Fruit fly (Drosophila melanogaster) whole organism, embryonic: ENCODE measurements around the gene jhamt.
A peak's percentile ranks its signal among the peaks of the same experiment; 100 is the strongest.

ENCODE experiments used
- Adf1 ChIP-seq: fragments of 200-800 bp; sonication (Bioruptor generic); IDR thresholded peaks from 2 replicates; pipeline ENCODE4 v1.3.6; 2022; ENCODE audit warnings: missing biosample characterization, missing genetic modification characterization
- Atf-2 ChIP-seq: fragments of 200-800 bp; sonication (Bioruptor generic); optimal IDR thresholded peaks from 2 replicates; lab custom pipeline; 2016; ENCODE audit warnings: missing biosample characterization, missing genetic modification characterization
- B-H2 ChIP-seq: fragments of 200-800 bp; sonication (Bioruptor generic); optimal IDR thresholded peaks from 2 replicates; lab custom pipeline; 2018; ENCODE audit warnings: missing biosample characterization, mild to moderate bottlenecking, missing genetic modification characterization
- CG10431 ChIP-seq: fragments of 200-800 bp; sonication (Bioruptor generic); optimal IDR thresholded peaks from 3 replicates; lab custom pipeline; 2018; ENCODE audit warnings: missing biosample characterization, mild to moderate bottlenecking, missing genetic modification characterization
- CG12104 ChIP-seq: fragments of 200-800 bp; sonication (Bioruptor generic); optimal IDR thresholded peaks from 3 replicates; lab custom pipeline; 2016; ENCODE audit warnings: missing biosample characterization, missing genetic modification characterization
- CG13424 ChIP-seq: fragments of 200-800 bp; sonication (Bioruptor generic); optimal IDR thresholded peaks from 2 replicates; lab custom pipeline; 2019; ENCODE audit warnings: missing biosample characterization, mild to moderate bottlenecking, missing genetic modification characterization, moderate library complexity
- CG15601 ChIP-seq: fragments of 200-800 bp; sonication (Bioruptor generic); optimal IDR thresholded peaks from 3 replicates; lab custom pipeline; 2019; ENCODE audit warnings: missing biosample characterization, mild to moderate bottlenecking, missing genetic modification characterization, moderate library complexity
- CG1647 ChIP-seq: fragments of 200-800 bp; sonication (Bioruptor generic); optimal IDR thresholded peaks from 3 replicates; lab custom pipeline; 2016; ENCODE audit warnings: missing biosample characterization, missing genetic modification characterization
- CG18262 ChIP-seq: fragments of 200-800 bp; optimal IDR thresholded peaks from 3 replicates; lab custom pipeline; 2019; ENCODE audit warnings: missing biosample characterization, mild to moderate bottlenecking, missing genetic modification characterization, moderate library complexity
- CG18619 ChIP-seq: fragments of 200-800 bp; sonication (Bioruptor generic); optimal IDR thresholded peaks from 3 replicates; lab custom pipeline; 2017; ENCODE audit warnings: missing biosample characterization, mild to moderate bottlenecking, missing genetic modification characterization
- CG32532 ChIP-seq: fragments of 200-800 bp; sonication (Bioruptor generic); IDR thresholded peaks from 2 replicates; pipeline ENCODE4 v1.3.6; 2022; ENCODE audit warnings: missing biosample characterization, missing genetic modification characterization
- CG32772 ChIP-seq: fragments of 200-800 bp; sonication (Bioruptor generic); IDR thresholded peaks from 2 replicates; pipeline ENCODE4 v1.3.6; 2022; ENCODE audit warnings: missing biosample characterization, missing genetic modification characterization
- CG6254 ChIP-seq: fragments of 200-800 bp; sonication (Bioruptor generic); optimal IDR thresholded peaks from 3 replicates; lab custom pipeline; 2017; ENCODE audit warnings: mild to moderate bottlenecking, missing biosample characterization, missing genetic modification reagents, missing genetic modification characterization
- CG8924 ChIP-seq: fragments of 200-800 bp; optimal IDR thresholded peaks from 3 replicates; lab custom pipeline; 2019; ENCODE audit warnings: missing biosample characterization, mild to moderate bottlenecking, missing genetic modification characterization, moderate library complexity
- CG9215 ChIP-seq: fragments of 200-800 bp; sonication (Bioruptor generic); IDR thresholded peaks from 2 replicates; pipeline ENCODE4 v1.3.6; 2022; ENCODE audit warnings: missing biosample characterization, missing genetic modification characterization
- CG9797 ChIP-seq: fragments of 200-800 bp; sonication (Bioruptor generic); optimal IDR thresholded peaks from 3 replicates; lab custom pipeline; 2018; ENCODE audit warnings: missing biosample characterization, mild to moderate bottlenecking, missing genetic modification characterization
- D ChIP-seq, 2 experiments: fragments of 200-800 bp in 1 of 2; fragments of >200 bp in 1 of 2; sonication (Bioruptor generic) in 1 of 2; optimal IDR thresholded peaks; 2 replicates in 1 of 2; 3 replicates in 1 of 2; lab custom pipeline; 2017; ENCODE audit warnings: mild to moderate bottlenecking in 1 of 2, missing biosample characterization in 1 of 2, missing genetic modification characterization in 1 of 2, missing genetic modification reagents in 1 of 2
- Dbx ChIP-seq: fragments of 200-800 bp; sonication (Bioruptor generic); IDR thresholded peaks from 3 replicates; pipeline ENCODE4 v1.3.6; 2022; ENCODE audit warnings: missing biosample characterization, missing genetic modification characterization
- Ets65A ChIP-seq: fragments of 200-800 bp; sonication (Bioruptor generic); peaks from one replicate; lab custom pipeline; 2016; ENCODE audit warnings: missing biosample characterization, missing genetic modification characterization
- GATAe ChIP-seq: fragments of 200-800 bp; sonication (Bioruptor generic); conservative IDR thresholded peaks from 2 replicates; pipeline ENCODE4 v1.3.6; 2022; ENCODE audit warnings: missing biosample characterization, missing genetic modification characterization
- Gsc ChIP-seq: fragments of 200-800 bp; sonication (Bioruptor generic); IDR thresholded peaks from 2 replicates; pipeline ENCODE4 v1.3.6; 2022; ENCODE audit warnings: missing biosample characterization, missing genetic modification characterization
- Hr3 ChIP-seq: fragments of 200-800 bp; sonication (Bioruptor generic); optimal IDR thresholded peaks from 3 replicates; lab custom pipeline; 2016; ENCODE audit warnings: missing biosample characterization, missing genetic modification characterization
- Jarid2 ChIP-seq: fragments of 200-800 bp; sonication (Bioruptor generic); optimal IDR thresholded peaks from 3 replicates; lab custom pipeline; 2017; ENCODE audit warnings: mild to moderate bottlenecking, missing biosample characterization, missing genetic modification reagents, missing genetic modification characterization
- Lim3 ChIP-seq: fragments of 200-800 bp; sonication (Bioruptor generic); IDR thresholded peaks from 2 replicates; pipeline ENCODE4 v1.3.6; 2022; ENCODE audit warnings: missing biosample characterization, missing genetic modification characterization
- Lpt ChIP-seq: fragments of >200 bp; optimal IDR thresholded peaks from 2 replicates; lab custom pipeline; 2018; ENCODE audit warnings: missing biosample characterization, missing genetic modification characterization
- Nf-YC ChIP-seq: fragments of 200-800 bp; optimal IDR thresholded peaks from 3 replicates; lab custom pipeline; 2019; ENCODE audit warnings: missing biosample characterization, mild to moderate bottlenecking, missing genetic modification characterization, moderate library complexity
- NfI ChIP-seq: fragments of 200-800 bp; sonication (Bioruptor generic); optimal IDR thresholded peaks from 3 replicates; lab custom pipeline; 2018; ENCODE audit warnings: missing biosample characterization, mild to moderate bottlenecking, missing genetic modification characterization, moderate library complexity
- Sry-β ChIP-seq: fragments of 200-800 bp; sonication (Bioruptor generic); optimal IDR thresholded peaks from 2 replicates; lab custom pipeline; 2018; ENCODE audit warnings: missing biosample characterization, mild to moderate bottlenecking, missing genetic modification characterization, moderate library complexity
- Trl ChIP-seq, 3 experiments: fragments of >200 bp in 2 of 3; fragments of 200-800 bp in 1 of 3; sonication (Bioruptor generic) in 1 of 3; optimal IDR thresholded peaks; 2 replicates in 1 of 3; 3 replicates in 2 of 3; lab custom pipeline; 2016 to 2017; ENCODE audit warnings: missing biosample characterization in 1 of 3, missing genetic modification characterization in 1 of 3
- Xbp1 ChIP-seq: fragments of 200-800 bp; sonication (Bioruptor generic); optimal IDR thresholded peaks from 3 replicates; lab custom pipeline; 2016; ENCODE audit warnings: missing biosample characterization, mild to moderate bottlenecking, missing genetic modification characterization
- ap ChIP-seq: fragments of 200-800 bp; sonication (Bioruptor generic); IDR thresholded peaks from 2 replicates; pipeline ENCODE4 v1.3.6; 2022; ENCODE audit warnings: missing biosample characterization, missing genetic modification characterization
- bab2 ChIP-seq: fragments of 200-800 bp; sonication (Bioruptor generic); optimal IDR thresholded peaks from 2 replicates; lab custom pipeline; 2016; ENCODE audit warnings: missing biosample characterization, missing genetic modification characterization
- bsh ChIP-seq, 2 experiments: fragments of 200-800 bp; sonication (Bioruptor generic); optimal IDR thresholded peaks; 2 replicates each; lab custom pipeline; 2017 to 2018; ENCODE audit warnings: mild to moderate bottlenecking in 2 of 2, missing biosample characterization in 2 of 2, missing genetic modification characterization in 2 of 2, moderate library complexity in 1 of 2
- croc ChIP-seq: fragments of 200-800 bp; sonication (Bioruptor generic); conservative IDR thresholded peaks from 3 replicates; pipeline ENCODE4 v1.3.6; 2022; ENCODE audit warnings: missing biosample characterization, missing genetic modification characterization
- eyg ChIP-seq: fragments of 200-800 bp; sonication (Bioruptor generic); optimal IDR thresholded peaks from 3 replicates; lab custom pipeline; 2016; ENCODE audit warnings: missing biosample characterization, missing genetic modification characterization
- fd3F ChIP-seq: fragments of 200-800 bp; sonication (Bioruptor generic); optimal IDR thresholded peaks from 2 replicates; lab custom pipeline; 2018; ENCODE audit warnings: missing biosample characterization, mild to moderate bottlenecking, missing genetic modification characterization, moderate library complexity
- gro ChIP-seq: fragments of 200-800 bp; sonication (Bioruptor generic); optimal IDR thresholded peaks from 2 replicates; lab custom pipeline; 2016; ENCODE audit warnings: missing biosample characterization, missing genetic modification characterization
- gsb-n ChIP-seq: fragments of 200-800 bp; sonication (Bioruptor generic); optimal IDR thresholded peaks from 3 replicates; lab custom pipeline; 2018; ENCODE audit warnings: missing biosample characterization, mild to moderate bottlenecking, missing genetic modification characterization
- insv ChIP-seq, 2 experiments: fragments of 200-800 bp; sonication (Bioruptor generic); optimal IDR thresholded peaks; 3 replicates each; lab custom pipeline; 2016 to 2018; ENCODE audit warnings: missing biosample characterization in 2 of 2, missing genetic modification characterization in 2 of 2
- mirr ChIP-seq: fragments of 200-800 bp; sonication (Bioruptor generic); optimal IDR thresholded peaks from 3 replicates; lab custom pipeline; 2018; ENCODE audit warnings: missing biosample characterization, mild to moderate bottlenecking, missing genetic modification characterization
- mld ChIP-seq: fragments of 200-800 bp; sonication (Bioruptor generic); IDR thresholded peaks from 3 replicates; pipeline ENCODE4 v1.3.6; 2022; ENCODE audit warnings: missing biosample characterization, missing genetic modification characterization; ENCODE audit not compliant: partially characterized antibody
- onecut ChIP-seq: fragments of 200-800 bp; sonication (Bioruptor generic); IDR thresholded peaks from 2 replicates; pipeline ENCODE4 v1.3.6; 2022; ENCODE audit warnings: missing biosample characterization, missing genetic modification characterization
- phol ChIP-seq: fragments of 200-800 bp; sonication (Bioruptor generic); optimal IDR thresholded peaks from 3 replicates; lab custom pipeline; 2018; ENCODE audit warnings: missing biosample characterization, mild to moderate bottlenecking, missing genetic modification characterization, moderate library complexity
- row ChIP-seq: fragments of 200-800 bp; sonication (Bioruptor generic); IDR thresholded peaks from 3 replicates; pipeline ENCODE4 v1.3.6; 2022; ENCODE audit warnings: missing biosample characterization, missing genetic modification characterization
- sc ChIP-seq, 3 experiments: fragments of >200 bp in 2 of 3; fragments of 200-800 bp in 1 of 3; sonication (Bioruptor generic) in 1 of 3; optimal IDR thresholded peaks; 2 replicates in 2 of 3; 3 replicates in 1 of 3; lab custom pipeline; 2017; ENCODE audit warnings: mild to moderate bottlenecking in 1 of 3, missing biosample characterization in 1 of 3, missing genetic modification characterization in 1 of 3, missing genetic modification reagents in 1 of 3
- sqz ChIP-seq: fragments of 200-800 bp; sonication (Bioruptor generic); optimal IDR thresholded peaks from 3 replicates; lab custom pipeline; 2018; ENCODE audit warnings: missing biosample characterization, mild to moderate bottlenecking, missing genetic modification characterization
- tin ChIP-seq: fragments of 200-800 bp; sonication (Bioruptor generic); optimal IDR thresholded peaks from 3 replicates; lab custom pipeline; 2016; ENCODE audit warnings: missing biosample characterization, missing genetic modification characterization
- toy ChIP-seq: fragments of 200-800 bp; sonication (Bioruptor generic); IDR thresholded peaks from 2 replicates; pipeline ENCODE4 v1.3.6; 2022; ENCODE audit warnings: missing biosample characterization, missing genetic modification characterization
- ttk ChIP-seq: fragments of 200-800 bp; sonication (Bioruptor generic); IDR thresholded peaks from 2 replicates; pipeline ENCODE4 v2.1.2; 2022; ENCODE audit warnings: missing biosample characterization, missing genetic modification characterization

The jhamt gene

DNA sequence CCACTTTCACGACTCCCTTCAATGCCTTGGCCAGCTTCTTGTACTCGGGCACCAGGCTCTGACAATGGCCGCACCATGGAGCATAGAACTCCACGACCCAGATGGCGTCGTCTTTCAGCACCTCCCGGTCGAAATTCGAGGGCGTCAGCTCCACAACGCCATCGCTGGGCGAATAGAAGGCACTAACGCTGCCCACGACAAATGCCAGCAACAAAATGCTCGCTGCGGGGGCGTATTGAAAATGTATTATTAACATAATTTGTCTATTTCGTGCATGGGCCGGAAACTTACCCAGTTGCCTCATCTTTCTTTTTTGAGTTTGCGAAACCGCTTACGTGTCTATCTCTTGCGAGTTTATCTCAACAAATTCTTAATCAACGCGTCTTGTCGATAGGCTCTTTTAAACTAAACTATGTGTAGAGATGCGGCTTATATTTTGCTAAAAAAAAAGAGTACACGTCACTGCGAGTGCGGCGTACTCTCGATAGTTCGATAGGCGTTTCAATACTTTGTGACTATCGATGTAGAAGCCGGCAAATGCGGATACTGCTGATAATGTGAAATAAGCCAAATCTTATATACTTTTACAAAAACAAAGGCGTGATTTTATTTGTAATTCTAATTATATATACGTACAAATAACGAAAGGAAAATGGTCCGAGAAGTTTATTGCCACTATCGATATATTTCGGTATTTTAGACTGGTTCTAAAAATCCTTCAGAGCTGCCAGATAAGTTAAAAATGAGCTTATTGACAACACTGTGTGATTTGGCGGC, 9.3 kb upstream of the jhamt start, which contains the start of gene CaBP1 (continued):
- no peak for TF ChIP-seq gsb-n
- TF ChIP-seq Xbp1 (GFP tag; lab: Kevin White, UChicago) = peak; percentile 97
- TF ChIP-seq ttk = no peak
- no peak for TF ChIP-seq Lpt (GFP tag; lab: Kevin White, UChicago)
- no peak for TF ChIP-seq CG12104
- no peak for TF ChIP-seq CG32532 (GFP tag; lab: Robert Waterston, UW)
- no peak for TF ChIP-seq bab2
- no peak for TF ChIP-seq onecut (GFP tag; lab: Robert Waterston, UW)
- TF ChIP-seq fd3F (GFP tag; lab: Kevin White, UChicago) = no peak
- 0 out of 3 replicates have a peak, but pooled peaks have one; percentile 26 for TF ChIP-seq row (GFP tag; lab: Robert Waterston, UW)
- no peak for TF ChIP-seq Adf1 (GFP tag; lab: Robert Waterston, UW)
- no peak for TF ChIP-seq ap (GFP tag; lab: Robert Waterston, UW)
- TF ChIP-seq CG18262 = no peak
- no peak for TF ChIP-seq sc (optimal IDR thresholded peaks at IDR 0.05; lab: Kevin White, UChicago)
- no peak for TF ChIP-seq sc (GFP tag; optimal IDR thresholded peaks at IDR 0.05; lab: Kevin White, UChicago)
- TF ChIP-seq gro (GFP tag; lab: Kevin White, UChicago) = no peak
- peak; percentile 24 for TF ChIP-seq CG9797
- no peak for TF ChIP-seq Lim3 (GFP tag; lab: Robert Waterston, UW)
- TF ChIP-seq Jarid2 (GFP tag; lab: Kevin White, UChicago) = peak; percentile 27
- TF ChIP-seq CG1647 (GFP tag; lab: Kevin White, UChicago) = no peak
- TF ChIP-seq CG13424 = no peak
- TF ChIP-seq sqz = no peak
- peak; percentile 21 for TF ChIP-seq CG15601 (tag; lab: Kevin White, UChicago)
- no peak for TF ChIP-seq Ets65A (GFP tag; lab: Kevin White, UChicago)
- no peak for TF ChIP-seq Atf-2
- TF ChIP-seq mld (GFP tag; lab: Robert Waterston, UW) = peak; percentile 76; the same call in 2 of the 3 replicates
- no peak for TF ChIP-seq Trl (optimal IDR thresholded peaks at IDR 0.05; lab: Kevin White, UChicago)
- TF ChIP-seq Trl (GFP tag; optimal IDR thresholded peaks at IDR 0.05; lab: Kevin White, UChicago) = no peak
- no peak for TF ChIP-seq bsh (GFP tag; optimal IDR thresholded peaks at IDR 0.05; lab: Kevin White, UChicago)
- no peak for TF ChIP-seq Sry-β (GFP tag; lab: Kevin White, UChicago)
- TF ChIP-seq Nf-YC = peak; percentile 24
- TF ChIP-seq mirr = no peak
- TF ChIP-seq tin (GFP tag; lab: Kevin White, UChicago) = no peak
- TF ChIP-seq Hr3 = no peak
- TF ChIP-seq CG8924 (tag; lab: Kevin White, UChicago) = peak; percentile 54
- no peak for TF ChIP-seq eyg (GFP tag; lab: Kevin White, UChicago)
- no peak for TF ChIP-seq croc (GFP tag; lab: Robert Waterston, UW)
- TF ChIP-seq B-H2 (GFP tag; lab: Kevin White, UChicago) = no peak
- TF ChIP-seq CG9215 (GFP tag; lab: Robert Waterston, UW) = no peak
- peak; percentile 5 for TF ChIP-seq phol (tag; lab: Kevin White, UChicago)
- TF ChIP-seq insv (GFP tag; optimal IDR thresholded peaks at IDR 0.05; lab: Kevin White, UChicago) = no peak
- no peak for TF ChIP-seq CG10431 (GFP tag; lab: Kevin White, UChicago)
- TF ChIP-seq Dbx = no peak
- TF ChIP-seq D (optimal IDR thresholded peaks at IDR 0.05; lab: Kevin White, UChicago) = no peak
- no peak for TF ChIP-seq D (GFP tag; optimal IDR thresholded peaks at IDR 0.05; lab: Kevin White, UChicago)
- no peak for TF ChIP-seq NfI
- TF ChIP-seq CG32772 (GFP tag; lab: Robert Waterston, UW) = no peak
- TF ChIP-seq Gsc (GFP tag; lab: Robert Waterston, UW) = no peak
- TF ChIP-seq CG18619 (GFP tag; lab: Kevin White, UChicago) = no peak
- no peak for TF ChIP-seq CG6254 (GFP tag; lab: Kevin White, UChicago)
- TF ChIP-seq GATAe (GFP tag; lab: Robert Waterston, UW) = no peak
- TF ChIP-seq toy (GFP tag; lab: Robert Waterston, UW) = no peak
